Fruit fly (Drosophila melanogaster) whole organism, embryonic: ENCODE measurements around the gene Cdc42.

Experiments
- CG10321 ChIP-seq: fragments of 200-800 bp; sonication (Bioruptor generic); IDR thresholded peaks from 2 replicates; pipeline ENCODE4 v1.3.6; 2022; ENCODE audit warnings: missing biosample characterization, missing genetic modification characterization
- CG10979 ChIP-seq: fragments of 200-800 bp; sonication (Bioruptor generic); optimal IDR thresholded peaks from 2 replicates; lab custom pipeline; 2018; ENCODE audit warnings: missing biosample characterization, mild to moderate bottlenecking, missing genetic modification characterization, moderate library complexity
- CG11398 ChIP-seq: fragments of 200-800 bp; sonication (Bioruptor generic); optimal IDR thresholded peaks from 2 replicates; lab custom pipeline; 2016; ENCODE audit warnings: missing biosample characterization, missing genetic modification characterization
- CG11504 ChIP-seq: fragments of 200-800 bp; sonication (Bioruptor generic); optimal IDR thresholded peaks from 3 replicates; lab custom pipeline; 2019; ENCODE audit warnings: missing biosample characterization, mild to moderate bottlenecking, missing genetic modification characterization, moderate library complexity
- CG14965 ChIP-seq: fragments of 200-800 bp; sonication (Bioruptor generic); optimal IDR thresholded peaks from 2 replicates; lab custom pipeline; 2016; ENCODE audit warnings: missing biosample characterization, missing genetic modification characterization, borderline replicate concordance
- CG15011 ChIP-seq: fragments of 200-800 bp; sonication (Bioruptor generic); optimal IDR thresholded peaks from 3 replicates; lab custom pipeline; 2018; ENCODE audit warnings: missing biosample characterization, mild to moderate bottlenecking, missing genetic modification characterization
- CG15696 ChIP-seq: fragments of 200-800 bp; sonication (Bioruptor generic); optimal IDR thresholded peaks from 2 replicates; lab custom pipeline; 2019; ENCODE audit warnings: missing biosample characterization, mild to moderate bottlenecking, missing genetic modification characterization, moderate library complexity
- CG1603 ChIP-seq: fragments of 200-800 bp; sonication (Bioruptor generic); optimal IDR thresholded peaks from 2 replicates; lab custom pipeline; 2019; ENCODE audit warnings: missing biosample characterization, mild to moderate bottlenecking, missing genetic modification characterization, moderate library complexity
- CG16815 ChIP-seq: fragments of 200-800 bp; sonication (Bioruptor generic); optimal IDR thresholded peaks from 3 replicates; lab custom pipeline; 2017; ENCODE audit warnings: missing biosample characterization, mild to moderate bottlenecking, missing genetic modification characterization
- CG17361 ChIP-seq: fragments of 200-800 bp; sonication (Bioruptor generic); IDR thresholded peaks from 3 replicates; pipeline ENCODE4 v1.3.6; 2022; ENCODE audit warnings: missing biosample characterization, missing genetic modification characterization
- CG2120 ChIP-seq: fragments of 200-800 bp; sonication (Bioruptor generic); optimal IDR thresholded peaks from 3 replicates; lab custom pipeline; 2016; ENCODE audit warnings: missing biosample characterization, missing genetic modification characterization
- CG2678 ChIP-seq: fragments of 200-800 bp; sonication (Bioruptor generic); optimal IDR thresholded peaks from 3 replicates; lab custom pipeline; 2019; ENCODE audit warnings: missing biosample characterization, mild to moderate bottlenecking, missing genetic modification characterization, moderate library complexity
- CG2889 ChIP-seq: fragments of 200-800 bp; sonication (Bioruptor generic); IDR thresholded peaks from 3 replicates; pipeline ENCODE4 v1.3.6; 2022; ENCODE audit warnings: missing biosample characterization, missing genetic modification characterization
- CG30431 ChIP-seq: fragments of 200-800 bp; sonication (Bioruptor generic); optimal IDR thresholded peaks from 2 replicates; lab custom pipeline; 2017; ENCODE audit warnings: missing biosample characterization, missing genetic modification characterization
- CG32767 ChIP-seq: fragments of 200-800 bp; sonication (Bioruptor generic); IDR thresholded peaks from 2 replicates; pipeline ENCODE4 v1.3.6; 2022; ENCODE audit warnings: missing biosample characterization, missing genetic modification characterization
- CG3847 ChIP-seq: fragments of 200-800 bp; sonication (Bioruptor generic); IDR thresholded peaks from 2 replicates; pipeline ENCODE4 v1.3.6; 2022; ENCODE audit warnings: missing biosample characterization, missing genetic modification characterization
- CG6175 ChIP-seq: fragments of 200-800 bp; sonication (Bioruptor generic); IDR thresholded peaks from 3 replicates; pipeline ENCODE4 v1.3.6; 2022; ENCODE audit warnings: missing biosample characterization, missing genetic modification characterization
- CG8388 ChIP-seq: fragments of 200-800 bp; sonication (Bioruptor generic); optimal IDR thresholded peaks from 2 replicates; lab custom pipeline; 2019; ENCODE audit warnings: missing biosample characterization, mild to moderate bottlenecking, missing genetic modification characterization, moderate library complexity
- CG8478 ChIP-seq: fragments of >200 bp; optimal IDR thresholded peaks from 2 replicates; lab custom pipeline; 2018
- CG9727 ChIP-seq: fragments of 200-800 bp; sonication (Bioruptor generic); optimal IDR thresholded peaks from 3 replicates; lab custom pipeline; 2017; ENCODE audit warnings: missing biosample characterization, mild to moderate bottlenecking, missing genetic modification characterization
- CG9876 ChIP-seq: fragments of 200-800 bp; sonication (Bioruptor generic); optimal IDR thresholded peaks from 2 replicates; lab custom pipeline; 2016; ENCODE audit warnings: missing biosample characterization, missing genetic modification characterization
- D ChIP-seq, 2 experiments: fragments of 200-800 bp in 1 of 2; fragments of >200 bp in 1 of 2; sonication (Bioruptor generic) in 1 of 2; optimal IDR thresholded peaks; 2 replicates in 1 of 2; 3 replicates in 1 of 2; lab custom pipeline; 2017; ENCODE audit warnings: mild to moderate bottlenecking in 1 of 2, missing biosample characterization in 1 of 2, missing genetic modification characterization in 1 of 2, missing genetic modification reagents in 1 of 2
- Dp ChIP-seq: fragments of 200-800 bp; sonication (Bioruptor generic); optimal IDR thresholded peaks from 2 replicates; lab custom pipeline; 2018; ENCODE audit warnings: missing biosample characterization, mild to moderate bottlenecking, missing genetic modification characterization, moderate library complexity
- E2f1 ChIP-seq: fragments of 200-800 bp; sonication (Bioruptor generic); IDR thresholded peaks from 2 replicates; pipeline ENCODE4 v1.3.6; 2022; ENCODE audit warnings: missing biosample characterization, missing genetic modification characterization
- HLHmδ ChIP-seq: fragments of 200-800 bp; sonication (Bioruptor generic); optimal IDR thresholded peaks from 2 replicates; lab custom pipeline; 2018; ENCODE audit warnings: missing biosample characterization, mild to moderate bottlenecking, missing genetic modification characterization, moderate library complexity
- Hr39 ChIP-seq: fragments of >200 bp; optimal IDR thresholded peaks from 2 replicates; lab custom pipeline; 2017
- Lhr ChIP-seq: fragments of 200-800 bp; sonication (Bioruptor generic); optimal IDR thresholded peaks from 3 replicates; lab custom pipeline; 2017; ENCODE audit warnings: mild to moderate bottlenecking, missing biosample characterization, missing genetic modification reagents, missing genetic modification characterization
- Mad ChIP-seq: fragments of 200-800 bp; sonication (Bioruptor generic); optimal IDR thresholded peaks from 2 replicates; lab custom pipeline; 2016; ENCODE audit warnings: missing biosample characterization, missing genetic modification characterization
- Nf-YB ChIP-seq: fragments of 200-800 bp; sonication (Bioruptor generic); optimal IDR thresholded peaks from 3 replicates; lab custom pipeline; 2019; ENCODE audit warnings: missing biosample characterization, mild to moderate bottlenecking, missing genetic modification characterization, moderate library complexity
- Rx ChIP-seq: fragments of 200-800 bp; sonication (Bioruptor generic); IDR thresholded peaks from 2 replicates; pipeline ENCODE4 v1.3.6; 2022; ENCODE audit warnings: missing biosample characterization, missing genetic modification characterization
- Xbp1 ChIP-seq: fragments of 200-800 bp; sonication (Bioruptor generic); optimal IDR thresholded peaks from 3 replicates; lab custom pipeline; 2016; ENCODE audit warnings: missing biosample characterization, mild to moderate bottlenecking, missing genetic modification characterization
- Xrp1 ChIP-seq: fragments of 200-800 bp; sonication (Bioruptor generic); IDR thresholded peaks from 2 replicates; pipeline ENCODE4 v1.3.6; 2022; ENCODE audit warnings: missing biosample characterization, missing genetic modification characterization
- ap ChIP-seq: fragments of 200-800 bp; sonication (Bioruptor generic); IDR thresholded peaks from 2 replicates; pipeline ENCODE4 v1.3.6; 2022; ENCODE audit warnings: missing biosample characterization, missing genetic modification characterization
- danr ChIP-seq: fragments of 200-800 bp; sonication (Bioruptor generic); IDR thresholded peaks from 2 replicates; pipeline ENCODE4 v1.3.6; 2022; ENCODE audit warnings: missing biosample characterization, missing genetic modification characterization
- dimm ChIP-seq: fragments of 200-800 bp; sonication (Bioruptor generic); IDR thresholded peaks from 2 replicates; pipeline ENCODE4 v1.3.6; 2022; ENCODE audit warnings: missing biosample characterization, missing genetic modification characterization
- emc ChIP-seq: fragments of 200-800 bp; sonication (Bioruptor generic); optimal IDR thresholded peaks from 2 replicates; lab custom pipeline; 2016; ENCODE audit warnings: missing biosample characterization, missing genetic modification characterization
- esg ChIP-seq: fragments of 200-800 bp; sonication (Bioruptor generic); conservative IDR thresholded peaks from 2 replicates; pipeline ENCODE4 v1.3.6; 2022; ENCODE audit warnings: missing biosample characterization, missing genetic modification characterization
- ftz-f1 ChIP-seq: fragments of 200-800 bp; sonication (Bioruptor generic); optimal IDR thresholded peaks from 2 replicates; lab custom pipeline; 2016; ENCODE audit warnings: missing biosample characterization, missing genetic modification characterization
- gro ChIP-seq: fragments of 200-800 bp; sonication (Bioruptor generic); optimal IDR thresholded peaks from 2 replicates; lab custom pipeline; 2016; ENCODE audit warnings: missing biosample characterization, missing genetic modification characterization
- ham ChIP-seq: fragments of 200-800 bp; sonication (Bioruptor generic); IDR thresholded peaks from 2 replicates; pipeline ENCODE4 v1.3.6; 2022; ENCODE audit warnings: missing biosample characterization, missing genetic modification characterization
- lmd ChIP-seq: fragments of 200-800 bp; sonication (Bioruptor generic); IDR thresholded peaks from 2 replicates; pipeline ENCODE4 v1.3.6; 2022; ENCODE audit warnings: missing biosample characterization, missing genetic modification characterization
- pb ChIP-seq: fragments of 200-800 bp; sonication (Bioruptor generic); optimal IDR thresholded peaks from 3 replicates; lab custom pipeline; 2016; ENCODE audit warnings: missing biosample characterization, missing genetic modification characterization
- peb ChIP-seq: fragments of 200-800 bp; sonication (Bioruptor generic); IDR thresholded peaks from 2 replicates; pipeline ENCODE4 v1.3.6; 2022; ENCODE audit warnings: missing biosample characterization, missing genetic modification characterization
- phol ChIP-seq: fragments of 200-800 bp; sonication (Bioruptor generic); optimal IDR thresholded peaks from 3 replicates; lab custom pipeline; 2018; ENCODE audit warnings: missing biosample characterization, mild to moderate bottlenecking, missing genetic modification characterization, moderate library complexity
- pros ChIP-seq: fragments of 200-800 bp; sonication (Bioruptor generic); optimal IDR thresholded peaks from 3 replicates; lab custom pipeline; 2019; ENCODE audit warnings: missing biosample characterization, mild to moderate bottlenecking, missing genetic modification characterization, moderate library complexity
- sens ChIP-seq: fragments of 200-800 bp; sonication (Bioruptor generic); peaks from one replicate; lab custom pipeline; 2016; ENCODE audit warnings: missing biosample characterization, missing genetic modification characterization
- shn ChIP-seq: fragments of 200-800 bp; sonication (Bioruptor generic); optimal IDR thresholded peaks from 3 replicates; lab custom pipeline; 2016; ENCODE audit warnings: missing biosample characterization, missing genetic modification characterization
- slbo ChIP-seq: fragments of 200-800 bp; sonication (Bioruptor generic); IDR thresholded peaks from 2 replicates; pipeline ENCODE4 v1.3.6; 2022; ENCODE audit warnings: missing biosample characterization, missing genetic modification characterization
- sr ChIP-seq: fragments of 200-800 bp; sonication (Bioruptor generic); IDR thresholded peaks from 3 replicates; pipeline ENCODE4 v1.3.6; 2022; ENCODE audit warnings: missing biosample characterization, missing genetic modification characterization
- tin ChIP-seq: fragments of 200-800 bp; sonication (Bioruptor generic); optimal IDR thresholded peaks from 3 replicates; lab custom pipeline; 2016; ENCODE audit warnings: missing biosample characterization, missing genetic modification characterization
- unc-4 ChIP-seq: fragments of 200-800 bp; sonication (Bioruptor generic); IDR thresholded peaks from 2 replicates; pipeline ENCODE4 v1.3.6; 2022; ENCODE audit warnings: missing biosample characterization, missing genetic modification characterization; ENCODE audit not compliant: partially characterized antibody

Cdc42 gene

DNA sequence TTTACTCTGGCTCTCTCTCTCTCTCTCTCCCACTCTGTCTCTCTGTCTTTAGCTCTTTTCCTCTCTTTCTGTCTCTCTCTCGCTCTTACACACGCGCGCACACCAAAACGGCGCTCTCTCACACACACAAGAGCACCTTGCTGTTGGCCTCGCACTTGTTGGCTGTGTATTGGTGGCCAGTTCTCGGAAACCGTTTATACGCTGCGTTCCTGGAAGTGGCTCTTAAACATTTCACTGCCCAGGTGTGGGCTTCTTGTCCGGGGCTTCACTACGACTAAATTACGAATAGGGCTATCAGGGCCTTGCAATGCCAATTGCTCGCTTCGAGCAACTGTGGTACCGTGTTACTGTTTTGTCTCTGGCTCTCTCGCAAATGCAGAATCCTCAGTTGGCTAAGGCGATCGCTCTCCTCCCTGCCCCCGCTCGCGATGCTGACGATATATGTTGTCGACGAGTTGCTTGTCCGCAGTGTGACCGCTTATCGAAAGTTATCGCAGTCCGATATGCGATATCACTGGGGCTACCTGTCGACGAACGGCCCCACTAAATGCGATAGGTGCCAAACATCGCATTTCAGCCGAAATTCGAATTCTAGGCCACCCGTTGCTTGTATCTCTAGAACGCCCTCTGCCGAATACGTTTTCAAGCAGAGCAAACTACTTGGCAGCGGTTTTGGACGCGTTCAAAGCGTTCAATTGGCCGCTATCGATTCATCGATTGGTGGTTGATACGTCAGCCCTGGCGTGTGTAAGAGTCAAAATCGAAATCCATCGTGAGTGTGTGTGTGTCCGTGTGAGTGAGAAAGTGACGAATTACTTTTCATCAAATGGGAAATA, 13.6 kb upstream of the Cdc42 start, which contains the start of the genes dome and Ubqn (continued):
- no peak for TF ChIP-seq CG6175
- TF ChIP-seq pb (GFP tag; lab: Kevin White, UChicago): no peak
- no peak for TF ChIP-seq emc
- TF ChIP-seq CG9727: peak; percentile 22
- no peak for TF ChIP-seq CG10321 (GFP tag; lab: Robert Waterston, UW)
- peak; percentile 86 for TF ChIP-seq ftz-f1 (GFP tag; lab: Kevin White, UChicago)
- TF ChIP-seq CG2120 (GFP tag; lab: Kevin White, UChicago): peak; percentile 39
- TF ChIP-seq sr: no peak
- TF ChIP-seq CG2889: no peak
- TF ChIP-seq CG8478 (lab: Kevin White, UChicago): peak; percentile 83
- no peak for TF ChIP-seq CG10979
- TF ChIP-seq E2f1 (GFP tag; lab: Robert Waterston, UW): no peak
- no peak for TF ChIP-seq CG15011 (GFP tag; lab: Kevin White, UChicago)
- no peak for TF ChIP-seq Xrp1 (GFP tag; lab: Robert Waterston, UW)
- no peak for TF ChIP-seq CG3847 (GFP tag; lab: Robert Waterston, UW)
- TF ChIP-seq unc-4 (GFP tag; lab: Robert Waterston, UW): peak; percentile 90
- no peak for TF ChIP-seq ham
- TF ChIP-seq CG11504 (tag; lab: Kevin White, UChicago): no peak
- TF ChIP-seq gro (GFP tag; lab: Kevin White, UChicago): no peak
- TF ChIP-seq Dp (GFP tag; lab: Kevin White, UChicago): peak; percentile 49
- TF ChIP-seq CG32767: no peak
- no peak for TF ChIP-seq CG11398 (GFP tag; lab: Kevin White, UChicago)
- TF ChIP-seq CG17361: peak; percentile 67; the same call in 2 of the 3 replicates
- no peak for TF ChIP-seq Hr39 (lab: Kevin White, UChicago)
- TF ChIP-seq Mad: no peak
- no peak for TF ChIP-seq pros (GFP tag; lab: Kevin White, UChicago)
- TF ChIP-seq CG1603 (tag; lab: Kevin White, UChicago): peak; percentile 79
- no peak for TF ChIP-seq Xbp1 (GFP tag; lab: Kevin White, UChicago)
- TF ChIP-seq esg (GFP tag; lab: Robert Waterston, UW): no peak
- no peak for TF ChIP-seq tin
- TF ChIP-seq ap (GFP tag; lab: Robert Waterston, UW): no peak
- no peak for TF ChIP-seq CG8388
- TF ChIP-seq CG2678 (tag; lab: Kevin White, UChicago): no peak
- peak; percentile 72 for TF ChIP-seq sens (GFP tag; lab: Kevin White, UChicago)
- 0 out of 2 replicates have a peak, but pooled peaks have one; percentile 7 for TF ChIP-seq danr (GFP tag; lab: Robert Waterston, UW)
- TF ChIP-seq shn: no peak
- TF ChIP-seq lmd (GFP tag; lab: Robert Waterston, UW): no peak
- no peak for TF ChIP-seq CG16815
- no peak for TF ChIP-seq CG14965 (GFP tag; lab: Kevin White, UChicago)
- no peak for TF ChIP-seq slbo (GFP tag; lab: Robert Waterston, UW)
- TF ChIP-seq Nf-YB: peak; percentile 4
- TF ChIP-seq CG15696 (tag; lab: Kevin White, UChicago): no peak
- no peak for TF ChIP-seq peb (GFP tag; lab: Robert Waterston, UW)
- TF ChIP-seq dimm: no peak
- TF ChIP-seq Lhr (GFP tag; lab: Kevin White, UChicago): peak; percentile 39
- no peak for TF ChIP-seq CG30431 (GFP tag; lab: Kevin White, UChicago)
- TF ChIP-seq CG9876 (GFP tag; lab: Kevin White, UChicago): no peak
- TF ChIP-seq Rx (GFP tag; lab: Robert Waterston, UW): no peak
- peak; percentile 54 for TF ChIP-seq phol (tag; lab: Kevin White, UChicago)
- peak; percentile 45 for TF ChIP-seq D (optimal IDR thresholded peaks at IDR 0.05; lab: Kevin White, UChicago)
- TF ChIP-seq D (GFP tag; optimal IDR thresholded peaks at IDR 0.05; lab: Kevin White, UChicago): no peak
- TF ChIP-seq HLHmδ (GFP tag; lab: Kevin White, UChicago): no peak
